Worm (Caenorhabditis elegans): ENCODE data around the gene F13D2.1.

Gene F13D2.1

ce11 chrX:11193670-11194069, 4.3 kb upstream of the F13D2.1 start:
- TF ChIP-seq F13H6.1 (tag; optimal IDR thresholded peaks at IDR 0.05) (peak; percentile 5), sma-9 (GFP tag; optimal IDR thresholded peaks at IDR 0.05) (peak; percentile 33), sma-9 (tag; optimal IDR thresholded peaks at IDR 0.05) (no peak), mbf-1 (tag; optimal IDR thresholded peaks at IDR 0.05) (no peak), nhr-129 (tag; optimal IDR thresholded peaks at IDR 0.05) (peak; percentile 52)

ce11 chrX:11190443-11190842, 1.0 kb upstream of the F13D2.1 start:
- no peak for TF ChIP-seq lin-11 (tag; optimal IDR thresholded peaks at IDR 0.05)
- TF ChIP-seq sma-3 (GFP tag; optimal IDR thresholded peaks at IDR 0.05): peak; percentile 21
- no peak for TF ChIP-seq ceh-16 (tag; optimal IDR thresholded peaks at IDR 0.05)
- no peak for TF ChIP-seq peb-1 (tag; optimal IDR thresholded peaks at IDR 0.05)
- no peak for TF ChIP-seq Y55F3AM.14 (GFP tag; optimal IDR thresholded peaks at IDR 0.05)
- TF ChIP-seq ZK546.5 (tag; optimal IDR thresholded peaks at IDR 0.05): no peak
- TF ChIP-seq lin-39 (tag; optimal IDR thresholded peaks at IDR 0.05): no peak
- TF ChIP-seq skn-1 (tag; optimal IDR thresholded peaks at IDR 0.05): no peak
- TF ChIP-seq nhr-77 (tag; optimal IDR thresholded peaks at IDR 0.05): no peak
- no peak for TF ChIP-seq aly-2 (tag; optimal IDR thresholded peaks at IDR 0.05)
- no peak for TF ChIP-seq ztf-11 (tag; optimal IDR thresholded peaks at IDR 0.05)
- peak; percentile 45 for TF ChIP-seq nhr-21 (tag; optimal IDR thresholded peaks at IDR 0.05)
- TF ChIP-seq nhr-25 (tag; optimal IDR thresholded peaks at IDR 0.05): no peak
- TF ChIP-seq nhr-10 (tag; optimal IDR thresholded peaks at IDR 0.05): no peak

- TF ChIP-seq egl-27 (tag; optimal IDR thresholded peaks at IDR 0.05) (no peak), nhr-77 (tag; optimal IDR thresholded peaks at IDR 0.05) (no peak), mdl-1 (tag; optimal IDR thresholded peaks at IDR 0.05) (no peak), C34F6.9 (tag; optimal IDR thresholded peaks at IDR 0.05) (no peak), zag-1 (tag; optimal IDR thresholded peaks at IDR 0.05) (no peak), nhr-23 (tag; optimal IDR thresholded peaks at IDR 0.05) (no peak), ztf-4 (tag; optimal IDR thresholded peaks at IDR 0.05) (no peak), alr-1 (tag; optimal IDR thresholded peaks at IDR 0.05) (no peak), crh-2 (tag; optimal IDR thresholded peaks at IDR 0.05) (no peak), ztf-1 (GFP tag; conservative IDR thresholded peaks at IDR 0.05) (no peak), mbf-1 (tag; optimal IDR thresholded peaks at IDR 0.05) (no peak), nhr-11 (tag; optimal IDR thresholded peaks at IDR 0.05) (no peak), nhr-237 (tag; optimal IDR thresholded peaks at IDR 0.05) (no peak), unc-39 (tag; optimal IDR thresholded peaks at IDR 0.05) (no peak), blmp-1 (tag; optimal IDR thresholded peaks at IDR 0.05; ENCODE audit: insufficient read depth) (no peak), ama-1 (optimal IDR thresholded peaks at IDR 0.05) (no peak), Y55F3AM.14 (GFP tag; optimal IDR thresholded peaks at IDR 0.05) (no peak), peb-1 (tag; optimal IDR thresholded peaks at IDR 0.05) (no peak)
Observed at ce11 chrX:11185498-11185897, 3.9 kb downstream of the F13D2.1 start, which contains the start of gene gnrr-7. Gene gnrr-7 (plus strand): TSS chrX:11185798.

ce11 chrX:11178599-11178998, 10.8 kb downstream of the F13D2.1 start, which contains the start of gene gnrr-6:
Gene gnrr-6 (plus strand): TSS chrX:11178899.
- no peak for TF ChIP-seq mbf-1 (tag; optimal IDR thresholded peaks at IDR 0.05)
- TF ChIP-seq egl-27 (tag; optimal IDR thresholded peaks at IDR 0.05): no peak
- no peak for TF ChIP-seq snpc-4 (tag; optimal IDR thresholded peaks at IDR 0.05)
- no peak for TF ChIP-seq F13H6.1 (tag; optimal IDR thresholded peaks at IDR 0.05)

ce11 chrX:11162778-11163584, 26.4 kb downstream of the F13D2.1 start:
- TF ChIP-seq lin-13 (GFP tag; optimal IDR thresholded peaks at IDR 0.05) (no peak), R02D3.7 (tag; optimal IDR thresholded peaks at IDR 0.05) (no peak), elt-3 (tag; optimal IDR thresholded peaks at IDR 0.05) (no peak), nhr-11 (tag; optimal IDR thresholded peaks at IDR 0.05) (no peak), mab-5 (tag; optimal IDR thresholded peaks at IDR 0.05) (no peak), sma-9 (GFP tag; optimal IDR thresholded peaks at IDR 0.05) (no peak), sma-9 (tag; optimal IDR thresholded peaks at IDR 0.05) (no peak), egl-27 (tag; optimal IDR thresholded peaks at IDR 0.05) (no peak), nhr-12 (tag; optimal IDR thresholded peaks at IDR 0.05) (no peak), aly-2 (tag; optimal IDR thresholded peaks at IDR 0.05) (no peak), elt-1 (tag; optimal IDR thresholded peaks at IDR 0.05) (no peak), alr-1 (tag; optimal IDR thresholded peaks at IDR 0.05) (no peak), mdl-1 (tag; optimal IDR thresholded peaks at IDR 0.05) (no peak), blmp-1 (tag; optimal IDR thresholded peaks at IDR 0.05; ENCODE audit: insufficient read depth) (no peak)
